Fruit fly (Drosophila melanogaster) whole organism, embryonic: ENCODE results near the gene Trs23.

Experiments
- Bdp1 ChIP-seq: fragments of 200-800 bp; sonication (Bioruptor generic); optimal IDR thresholded peaks from 3 replicates; lab custom pipeline; 2016; ENCODE audit warnings: missing biosample characterization, missing genetic modification characterization
- Bgb ChIP-seq: fragments of 200-800 bp; sonication (Bioruptor generic); IDR thresholded peaks from 2 replicates; pipeline ENCODE4 v1.3.6; 2022; ENCODE audit warnings: missing biosample characterization, missing genetic modification characterization; ENCODE audit not compliant: partially characterized antibody
- Bteb2 ChIP-seq: fragments of 200-800 bp; sonication (Bioruptor generic); optimal IDR thresholded peaks from 2 replicates; lab custom pipeline; 2016; ENCODE audit warnings: missing biosample characterization, missing genetic modification characterization
- CG13287 ChIP-seq: fragments of 200-800 bp; sonication (Bioruptor generic); IDR thresholded peaks from 2 replicates; pipeline ENCODE4 v1.3.6; 2022; ENCODE audit warnings: missing biosample characterization, missing genetic modification characterization; ENCODE audit not compliant: partially characterized antibody
- CG14860 ChIP-seq: fragments of 200-800 bp; sonication (Bioruptor generic); IDR thresholded peaks from 3 replicates; pipeline ENCODE4 v1.3.6; 2022; ENCODE audit warnings: missing biosample characterization, missing genetic modification characterization; ENCODE audit not compliant: partially characterized antibody
- CG1602 ChIP-seq: fragments of 200-800 bp; sonication (Bioruptor generic); optimal IDR thresholded peaks from 3 replicates; lab custom pipeline; 2016; ENCODE audit warnings: missing biosample characterization, missing genetic modification characterization
- CG16813 ChIP-seq: fragments of 200-800 bp; sonication (Bioruptor generic); IDR thresholded peaks from 3 replicates; pipeline ENCODE4 v1.3.6; 2022; ENCODE audit warnings: missing biosample characterization, missing genetic modification characterization; ENCODE audit not compliant: partially characterized antibody
- CG17328 ChIP-seq: fragments of 200-800 bp; sonication (Bioruptor generic); IDR thresholded peaks from 2 replicates; pipeline ENCODE4 v1.3.6; 2022; ENCODE audit warnings: missing biosample characterization, missing genetic modification characterization
- CG1792 ChIP-seq: fragments of 200-800 bp; sonication (Bioruptor generic); optimal IDR thresholded peaks from 2 replicates; lab custom pipeline; 2016; ENCODE audit warnings: missing biosample characterization, missing genetic modification characterization
- CG1832 ChIP-seq: fragments of 200-800 bp; sonication (Bioruptor generic); optimal IDR thresholded peaks from 2 replicates; lab custom pipeline; 2017; ENCODE audit warnings: missing biosample characterization, mild to moderate bottlenecking, missing genetic modification characterization, inconsistent platforms
- CG31224 ChIP-seq: fragments of 200-800 bp; sonication (Bioruptor generic); IDR thresholded peaks from 2 replicates; pipeline ENCODE4 v1.3.6; 2022; ENCODE audit warnings: missing biosample characterization, missing genetic modification characterization
- CG3407 ChIP-seq: fragments of 200-800 bp; sonication (Bioruptor generic); optimal IDR thresholded peaks from 2 replicates; lab custom pipeline; 2018; ENCODE audit warnings: missing biosample characterization, mild to moderate bottlenecking, missing genetic modification characterization
- CG42726 ChIP-seq: fragments of 200-800 bp; sonication (Bioruptor generic); IDR thresholded peaks from 2 replicates; pipeline ENCODE4 v1.3.6; 2022; ENCODE audit warnings: missing biosample characterization, missing genetic modification characterization; ENCODE audit not compliant: partially characterized antibody
- CG6791 ChIP-seq: fragments of 200-800 bp; sonication (Bioruptor generic); IDR thresholded peaks from 3 replicates; pipeline ENCODE4 v1.3.6; 2022; ENCODE audit warnings: missing biosample characterization, missing genetic modification characterization; ENCODE audit not compliant: partially characterized antibody
- CG7786 ChIP-seq: fragments of 200-800 bp; sonication (Bioruptor generic); optimal IDR thresholded peaks from 2 replicates; lab custom pipeline; 2016; ENCODE audit warnings: missing biosample characterization, missing genetic modification characterization
- CG7963 ChIP-seq: fragments of 200-800 bp; sonication (Bioruptor generic); IDR thresholded peaks from 3 replicates; pipeline ENCODE4 v1.3.6; 2022; ENCODE audit warnings: missing biosample characterization, missing genetic modification characterization; ENCODE audit not compliant: partially characterized antibody
- CG8281 ChIP-seq: fragments of 200-800 bp; sonication (Bioruptor generic); optimal IDR thresholded peaks from 2 replicates; lab custom pipeline; 2018; ENCODE audit warnings: missing biosample characterization, mild to moderate bottlenecking, missing genetic modification characterization, moderate library complexity
- CG8290 ChIP-seq, 3 experiments: fragments of 200-800 bp; sonication (Bioruptor generic); optimal IDR thresholded peaks; 2 replicates each; lab custom pipeline; 2016 to 2019; ENCODE audit warnings: missing biosample characterization in 3 of 3, missing genetic modification characterization in 3 of 3, mild to moderate bottlenecking in 2 of 3, moderate library complexity in 1 of 3
- HLH4C ChIP-seq: fragments of 200-800 bp; sonication (Bioruptor generic); IDR thresholded peaks from 3 replicates; pipeline ENCODE4 v1.3.6; 2022; ENCODE audit warnings: missing biosample characterization, missing genetic modification characterization; ENCODE audit not compliant: partially characterized antibody
- HmgZ ChIP-seq: fragments of 200-800 bp; sonication (Bioruptor generic); optimal IDR thresholded peaks from 2 replicates; lab custom pipeline; 2018; ENCODE audit warnings: missing biosample characterization, mild to moderate bottlenecking, missing genetic modification characterization
- Hr3 ChIP-seq: fragments of 200-800 bp; sonication (Bioruptor generic); optimal IDR thresholded peaks from 3 replicates; lab custom pipeline; 2016; ENCODE audit warnings: missing biosample characterization, missing genetic modification characterization
- MBD-R2 ChIP-seq: fragments of 200-800 bp; sonication (Bioruptor generic); IDR thresholded peaks from 2 replicates; pipeline ENCODE4 v1.3.6; 2022; ENCODE audit warnings: missing biosample characterization, missing genetic modification characterization
- Mes4 ChIP-seq: fragments of 200-800 bp; sonication (Bioruptor generic); optimal IDR thresholded peaks from 2 replicates; lab custom pipeline; 2016; ENCODE audit warnings: missing biosample characterization, missing genetic modification characterization
- Opbp ChIP-seq: fragments of 200-800 bp; sonication (Bioruptor generic); IDR thresholded peaks from 3 replicates; pipeline ENCODE4 v1.3.6; 2022; ENCODE audit warnings: missing biosample characterization, missing genetic modification characterization; ENCODE audit not compliant: partially characterized antibody
- Scr ChIP-seq: fragments of 200-800 bp; sonication (Bioruptor generic); IDR thresholded peaks from 2 replicates; pipeline ENCODE4 v1.3.6; 2022; ENCODE audit warnings: missing biosample characterization, missing genetic modification characterization; ENCODE audit not compliant: partially characterized antibody
- amos ChIP-seq: fragments of 200-800 bp; sonication (Bioruptor generic); IDR thresholded peaks from 2 replicates; pipeline ENCODE4 v1.3.6; 2022; ENCODE audit warnings: missing biosample characterization, missing genetic modification characterization; ENCODE audit not compliant: partially characterized antibody
- ato ChIP-seq: fragments of 200-800 bp; sonication (Bioruptor generic); IDR thresholded peaks from 2 replicates; pipeline ENCODE4 v1.3.6; 2022; ENCODE audit warnings: missing biosample characterization, missing genetic modification characterization; ENCODE audit not compliant: partially characterized antibody
- bab2 ChIP-seq: fragments of 200-800 bp; sonication (Bioruptor generic); optimal IDR thresholded peaks from 2 replicates; lab custom pipeline; 2016; ENCODE audit warnings: missing biosample characterization, missing genetic modification characterization
- bbx ChIP-seq: fragments of 200-800 bp; sonication (Bioruptor generic); IDR thresholded peaks from 2 replicates; pipeline ENCODE4 v1.3.6; 2022; ENCODE audit warnings: missing biosample characterization, missing genetic modification characterization; ENCODE audit not compliant: partially characterized antibody
- dimm ChIP-seq: fragments of 200-800 bp; sonication (Bioruptor generic); IDR thresholded peaks from 2 replicates; pipeline ENCODE4 v1.3.6; 2022; ENCODE audit warnings: missing biosample characterization, missing genetic modification characterization
- kah ChIP-seq: fragments of 200-800 bp; sonication (Bioruptor generic); optimal IDR thresholded peaks from 2 replicates; lab custom pipeline; 2018; ENCODE audit warnings: missing biosample characterization, mild to moderate bottlenecking, missing genetic modification characterization
- knrl ChIP-seq: fragments of 200-800 bp; sonication (Bioruptor generic); IDR thresholded peaks from 3 replicates; pipeline ENCODE4 v1.3.6; 2022; ENCODE audit warnings: missing biosample characterization, missing genetic modification characterization; ENCODE audit not compliant: partially characterized antibody
- nerfin-2 ChIP-seq: fragments of 200-800 bp; sonication (Bioruptor generic); IDR thresholded peaks from 2 replicates; pipeline ENCODE4 v1.3.6; 2022; ENCODE audit warnings: missing biosample characterization, missing genetic modification characterization; ENCODE audit not compliant: partially characterized antibody
- sens ChIP-seq: fragments of 200-800 bp; sonication (Bioruptor generic); peaks from one replicate; lab custom pipeline; 2016; ENCODE audit warnings: missing biosample characterization, missing genetic modification characterization
- unc-4 ChIP-seq: fragments of 200-800 bp; sonication (Bioruptor generic); IDR thresholded peaks from 2 replicates; pipeline ENCODE4 v1.3.6; 2022; ENCODE audit warnings: missing biosample characterization, missing genetic modification characterization; ENCODE audit not compliant: partially characterized antibody
- vnd ChIP-seq: fragments of 200-800 bp; sonication (Bioruptor generic); IDR thresholded peaks from 3 replicates; pipeline ENCODE4 v1.3.6; 2022; ENCODE audit warnings: missing biosample characterization, missing genetic modification characterization; ENCODE audit not compliant: partially characterized antibody

Gene Trs23

dm6 chr2L:8672278-8672748 lies 13.7 kb upstream of the Trs23 start, which contains the start of gene Glt:
Gene Glt (plus strand): TSS chr2L:8672698.
- TF ChIP-seq CG7786 (no peak), Hr3 (GFP tag; lab: Kevin White, UChicago) (no peak), CG8281 (tag; lab: Kevin White, UChicago) (no peak), CG1832 (no peak), dimm (no peak), bab2 (GFP tag; lab: Kevin White, UChicago) (no peak), Bteb2 (no peak), kah (GFP tag; lab: Kevin White, UChicago) (no peak), sens (GFP tag; lab: Kevin White, UChicago) (no peak), CG31224 (no peak), CG13287 (GFP tag; lab: Robert Waterston, UW) (no peak), HmgZ (tag; lab: Kevin White, UChicago) (no peak), CG1602 (no peak), CG1792 (GFP tag; lab: Kevin White, UChicago) (no peak)

dm6 chr2L:8678955-8679354 lies 7.1 kb upstream of the Trs23 start:
- peak; percentile 59 for TF ChIP-seq Scr (GFP tag; lab: Robert Waterston, UW)
- peak; percentile 87 for TF ChIP-seq CG6791 (GFP tag; lab: Robert Waterston, UW)
- peak; percentile 44 for TF ChIP-seq sens (GFP tag; lab: Kevin White, UChicago)
- peak; percentile 62 for TF ChIP-seq Bgb (GFP tag; lab: Robert Waterston, UW)
- no peak for TF ChIP-seq unc-4 (GFP tag; lab: Robert Waterston, UW)
- peak; percentile 75; the same call in 2 of the 3 replicates for TF ChIP-seq Opbp (GFP tag; lab: Robert Waterston, UW)
- peak; percentile 47; the same call in 1 of the 2 replicates for TF ChIP-seq ato (GFP tag; lab: Robert Waterston, UW)
- peak; percentile 55; the same call in 2 of the 3 replicates for TF ChIP-seq HLH4C
- TF ChIP-seq CG14860: peak; percentile 46
- peak; percentile 47; the same call in 1 of the 2 replicates for TF ChIP-seq bbx (GFP tag; lab: Robert Waterston, UW)
- TF ChIP-seq CG3407 (GFP tag; lab: Kevin White, UChicago): no peak
- peak; percentile 52; the same call in 1 of the 2 replicates for TF ChIP-seq CG42726
- peak; percentile 22 for TF ChIP-seq CG8290 (GFP tag; optimal IDR thresholded peaks at IDR 0.05; lab: Kevin White, UChicago)
- TF ChIP-seq CG8290 (tag; optimal IDR thresholded peaks at IDR 0.05; lab: Kevin White, UChicago): no peak
- TF ChIP-seq MBD-R2 (GFP tag; lab: Robert Waterston, UW): no peak
- TF ChIP-seq CG7963 (GFP tag; lab: Robert Waterston, UW): peak; percentile 68
- TF ChIP-seq knrl (GFP tag; lab: Robert Waterston, UW): peak; percentile 28; the same call in 1 of the 3 replicates
- TF ChIP-seq CG17328 (GFP tag; lab: Robert Waterston, UW): no peak
- peak; percentile 85 for TF ChIP-seq CG16813 (GFP tag; lab: Robert Waterston, UW)
- TF ChIP-seq vnd (GFP tag; lab: Robert Waterston, UW): peak; percentile 43; the same call in 1 of the 3 replicates
- peak; percentile 80; the same call in 1 of the 2 replicates for TF ChIP-seq amos (GFP tag; lab: Robert Waterston, UW)
- no peak for TF ChIP-seq bab2 (GFP tag; lab: Kevin White, UChicago)
- peak; percentile 61 for TF ChIP-seq nerfin-2 (GFP tag; lab: Robert Waterston, UW)
- no peak for TF ChIP-seq Mes4 (GFP tag; lab: Kevin White, UChicago)
- TF ChIP-seq Bdp1 (GFP tag; lab: Kevin White, UChicago): peak; percentile 97
